Worm (Caenorhabditis elegans) whole organism, L2 larva: ENCODE results near the gene T16G1.6.
A peak's percentile ranks its signal among the peaks of the same experiment; 100 is the strongest.

Experiments used
- C34F6.9 ChIP-seq: fragments of 150-350 bp; optimal IDR thresholded peaks from 2 replicates; lab custom pipeline; 2014; ENCODE audit warnings: missing biosample characterization, missing genetic modification characterization
- F13H6.1 ChIP-seq: sonication (generic microtip); optimal IDR thresholded peaks from 2 replicates; lab custom pipeline; 2016; ENCODE audit warnings: missing genetic modification characterization, missing compliant biosample characterization
- R02D3.7 ChIP-seq: fragments of 150-350 bp; optimal IDR thresholded peaks from 2 replicates; lab custom pipeline; 2014; ENCODE audit warnings: missing biosample characterization, missing genetic modification characterization
- Y55F3AM.14 ChIP-seq: fragments of 200-800 bp; sonication (Bioruptor generic); optimal IDR thresholded peaks from 2 replicates; lab custom pipeline; 2018; ENCODE audit warnings: mild to moderate bottlenecking, missing genetic modification characterization, missing compliant biosample characterization
- ZK546.5 ChIP-seq: sonication (generic microtip); optimal IDR thresholded peaks from 2 replicates; lab custom pipeline; 2017; ENCODE audit warnings: missing biosample characterization, missing genetic modification characterization
- alr-1 ChIP-seq: fragments of 150-350 bp; optimal IDR thresholded peaks from 2 replicates; lab custom pipeline; 2014; ENCODE audit warnings: missing biosample characterization, missing genetic modification characterization
- aly-2 ChIP-seq: fragments of 150-350 bp; optimal IDR thresholded peaks from 2 replicates; lab custom pipeline; 2014; ENCODE audit warnings: missing biosample characterization, missing genetic modification characterization
- ama-1 ChIP-seq: fragments of 150-350 bp; optimal IDR thresholded peaks from 2 replicates; lab custom pipeline; 2018; ENCODE audit warnings: inconsistent platforms
- blmp-1 ChIP-seq: sonication (generic microtip); optimal IDR thresholded peaks from 2 replicates; lab custom pipeline; 2017; ENCODE audit warnings: missing genetic modification characterization, mild to moderate bottlenecking, missing compliant biosample characterization, antibody characterized with exemption, moderate library complexity; ENCODE audit not compliant: insufficient read depth
- ceh-16 ChIP-seq: fragments of 150-350 bp; optimal IDR thresholded peaks from 2 replicates; lab custom pipeline; 2014; ENCODE audit warnings: missing biosample characterization, missing genetic modification characterization
- ceh-82 ChIP-seq: fragments of 150-350 bp; optimal IDR thresholded peaks from 2 replicates; lab custom pipeline; 2014; ENCODE audit warnings: missing biosample characterization, missing genetic modification characterization
- crh-2 ChIP-seq: sonication (generic microtip); optimal IDR thresholded peaks from 2 replicates; lab custom pipeline; 2017; ENCODE audit warnings: missing biosample characterization, missing genetic modification characterization
- dmd-4 ChIP-seq: sonication (generic microtip); optimal IDR thresholded peaks from 2 replicates; lab custom pipeline; 2017; ENCODE audit warnings: missing biosample characterization, missing genetic modification characterization
- egl-27 ChIP-seq: sonication (generic microtip); optimal IDR thresholded peaks from 3 replicates; lab custom pipeline; 2017; ENCODE audit warnings: missing biosample characterization, missing genetic modification reagents, missing genetic modification characterization
- elt-1 ChIP-seq: fragments of 150-350 bp; optimal IDR thresholded peaks from 2 replicates; lab custom pipeline; 2014; ENCODE audit warnings: missing biosample characterization, missing genetic modification characterization
- elt-3 ChIP-seq: sonication (generic microtip); optimal IDR thresholded peaks from 2 replicates; lab custom pipeline; 2017; ENCODE audit warnings: missing biosample characterization, missing genetic modification characterization
- fos-1 ChIP-seq: fragments of 150-350 bp; optimal IDR thresholded peaks from 2 replicates; lab custom pipeline; 2014; ENCODE audit warnings: missing biosample characterization, missing genetic modification characterization
- gmeb-1 ChIP-seq: fragments of 150-350 bp; optimal IDR thresholded peaks from 2 replicates; lab custom pipeline; 2014; ENCODE audit warnings: missing biosample characterization, missing genetic modification characterization
- lin-11 ChIP-seq: fragments of 150-350 bp; sonication (generic microtip); optimal IDR thresholded peaks from 2 replicates; lab custom pipeline; 2014; ENCODE audit warnings: missing biosample characterization, missing genetic modification characterization, inconsistent platforms, mixed read lengths
- lin-13 ChIP-seq: fragments of 150-350 bp; optimal IDR thresholded peaks from 2 replicates; lab custom pipeline; 2014; ENCODE audit warnings: missing biosample characterization, missing genetic modification reagents, missing genetic modification characterization
- lin-39 ChIP-seq: fragments of 150-350 bp; optimal IDR thresholded peaks from 2 replicates; lab custom pipeline; 2014; ENCODE audit warnings: missing biosample characterization, missing genetic modification reagents, missing genetic modification characterization
- lsy-2 ChIP-seq, 2 experiments: fragments of 150-350 bp in 1 of 2; sonication (generic microtip) in 1 of 2; optimal IDR thresholded peaks; 2 replicates each; lab custom pipeline; 2014 to 2017; ENCODE audit warnings: missing biosample characterization in 2 of 2, missing genetic modification characterization in 2 of 2
- mbf-1 ChIP-seq: sonication (generic microtip); optimal IDR thresholded peaks from 2 replicates; lab custom pipeline; 2017; ENCODE audit warnings: missing biosample characterization, missing genetic modification characterization
- mdl-1 ChIP-seq, 2 experiments: fragments of 150-350 bp in 1 of 2; sonication (generic microtip) in 1 of 2; optimal IDR thresholded peaks; 2 replicates each; lab custom pipeline; 2017; ENCODE audit warnings: missing biosample characterization in 2 of 2, missing genetic modification characterization in 2 of 2
- nhr-10 ChIP-seq: sonication (generic microtip); optimal IDR thresholded peaks from 2 replicates; lab custom pipeline; 2017; ENCODE audit warnings: missing biosample characterization, missing genetic modification characterization
- nhr-12 ChIP-seq: fragments of 150-350 bp; optimal IDR thresholded peaks from 2 replicates; lab custom pipeline; 2014; ENCODE audit warnings: missing biosample characterization, missing genetic modification characterization
- nhr-129 ChIP-seq: fragments of 150-350 bp; optimal IDR thresholded peaks from 2 replicates; lab custom pipeline; 2014; ENCODE audit warnings: missing biosample characterization, missing genetic modification characterization
- nhr-21 ChIP-seq: fragments of 150-350 bp; optimal IDR thresholded peaks from 2 replicates; lab custom pipeline; 2014; ENCODE audit warnings: missing biosample characterization, missing genetic modification characterization
- nhr-23 ChIP-seq: fragments of 150-350 bp; optimal IDR thresholded peaks from 2 replicates; lab custom pipeline; 2014; ENCODE audit warnings: missing biosample characterization, missing genetic modification reagents, missing genetic modification characterization
- nhr-237 ChIP-seq: fragments of 150-350 bp; optimal IDR thresholded peaks from 2 replicates; lab custom pipeline; 2014; ENCODE audit warnings: missing biosample characterization, missing genetic modification characterization
- nhr-25 ChIP-seq: fragments of 150-350 bp; sonication (generic microtip); optimal IDR thresholded peaks from 3 replicates; lab custom pipeline; 2014; ENCODE audit warnings: missing biosample characterization, missing genetic modification characterization
- nhr-6 ChIP-seq: fragments of 150-350 bp; optimal IDR thresholded peaks from 2 replicates; lab custom pipeline; 2014; ENCODE audit warnings: missing biosample characterization, missing genetic modification characterization
- nhr-77 ChIP-seq: fragments of 150-350 bp; optimal IDR thresholded peaks from 2 replicates; lab custom pipeline; 2014; ENCODE audit warnings: missing biosample characterization, missing genetic modification characterization
- peb-1 ChIP-seq: fragments of 150-350 bp; optimal IDR thresholded peaks from 2 replicates; lab custom pipeline; 2014; ENCODE audit warnings: missing biosample characterization, missing genetic modification characterization
- sem-4 ChIP-seq: fragments of 150-350 bp; optimal IDR thresholded peaks from 2 replicates; lab custom pipeline; 2014; ENCODE audit warnings: missing biosample characterization, missing genetic modification reagents, missing genetic modification characterization
- skn-1 ChIP-seq: sonication (generic microtip); optimal IDR thresholded peaks from 2 replicates; lab custom pipeline; 2017; ENCODE audit warnings: missing biosample characterization, missing genetic modification characterization
- sma-3 ChIP-seq: sonication (generic microtip); optimal IDR thresholded peaks from 2 replicates; lab custom pipeline; 2016; ENCODE audit warnings: missing genetic modification reagents, missing genetic modification characterization, missing compliant biosample characterization
- sma-9 ChIP-seq, 2 experiments: fragments of 150-350 bp in 1 of 2; sonication (generic microtip) in 1 of 2; optimal IDR thresholded peaks; 2 replicates each; lab custom pipeline; 2014 to 2016; ENCODE audit warnings: missing genetic modification characterization in 2 of 2, mild to moderate bottlenecking in 1 of 2, missing biosample characterization in 1 of 2, missing compliant biosample characterization in 1 of 2, missing genetic modification reagents in 1 of 2, moderate library complexity in 1 of 2
- snpc-4 ChIP-seq: fragments of 150-350 bp; optimal IDR thresholded peaks from 2 replicates; lab custom pipeline; 2014; ENCODE audit warnings: missing biosample characterization, missing genetic modification characterization
- unc-39 ChIP-seq: fragments of 150-350 bp; optimal IDR thresholded peaks from 2 replicates; lab custom pipeline; 2014; ENCODE audit warnings: missing biosample characterization, missing genetic modification characterization
- unc-55 ChIP-seq: fragments of 150-350 bp; sonication (generic microtip); optimal IDR thresholded peaks from 3 replicates; lab custom pipeline; 2014; ENCODE audit warnings: missing biosample characterization, missing genetic modification reagents, missing genetic modification characterization
- unc-62 ChIP-seq: fragments of 150-350 bp; optimal IDR thresholded peaks from 2 replicates; lab custom pipeline; 2014; ENCODE audit warnings: missing biosample characterization, missing genetic modification reagents, missing genetic modification characterization
- zag-1 ChIP-seq: fragments of 150-350 bp; optimal IDR thresholded peaks from 2 replicates; lab custom pipeline; 2014; ENCODE audit warnings: missing biosample characterization, missing genetic modification characterization
- ztf-1 ChIP-seq: fragments of 200-800 bp; sonication (Bioruptor generic); conservative IDR thresholded peaks from 2 replicates; pipeline ENCODE4 v1.3.6; 2022; ENCODE audit warnings: missing genetic modification characterization, missing compliant biosample characterization
- ztf-11 ChIP-seq: sonication (generic microtip); optimal IDR thresholded peaks from 2 replicates; lab custom pipeline; 2017; ENCODE audit warnings: missing biosample characterization, missing genetic modification characterization
- ztf-4 ChIP-seq: fragments of 150-350 bp; optimal IDR thresholded peaks from 2 replicates; lab custom pipeline; 2014; ENCODE audit warnings: missing biosample characterization, missing genetic modification characterization

The T16G1.6 gene

ce11 chrV:12937098-12937497, at the start of gene T16G1.6:
Gene T16G1.6, minus strand, starts transcription at chrV:12937174.
- TF ChIP-seq fos-1 (tag; lab: Kevin White, UChicago) (peak; percentile 70), ztf-4 (tag; lab: Kevin White, UChicago) (no peak), sma-9 (GFP tag; optimal IDR thresholded peaks at IDR 0.05; lab: Kevin White, UChicago) (peak; percentile 65), sma-9 (tag; optimal IDR thresholded peaks at IDR 0.05; lab: Kevin White, UChicago) (no peak)
- TF ChIP-seq, all 48 proteins: peak for 2

- TF ChIP-seq egl-27 (no peak), nhr-23 (tag; lab: Kevin White, UChicago) (no peak), crh-2 (no peak), lsy-2 (tag; optimal IDR thresholded peaks at IDR 0.05; lab: Kevin White, UChicago) (no peak), sma-3 (GFP tag; lab: Kevin White, UChicago) (no peak), R02D3.7 (tag; lab: Kevin White, UChicago) (no peak)
Observed at ce11 chrV:12974047-12974446, 37.1 kb upstream of the T16G1.6 start.

DNA sequence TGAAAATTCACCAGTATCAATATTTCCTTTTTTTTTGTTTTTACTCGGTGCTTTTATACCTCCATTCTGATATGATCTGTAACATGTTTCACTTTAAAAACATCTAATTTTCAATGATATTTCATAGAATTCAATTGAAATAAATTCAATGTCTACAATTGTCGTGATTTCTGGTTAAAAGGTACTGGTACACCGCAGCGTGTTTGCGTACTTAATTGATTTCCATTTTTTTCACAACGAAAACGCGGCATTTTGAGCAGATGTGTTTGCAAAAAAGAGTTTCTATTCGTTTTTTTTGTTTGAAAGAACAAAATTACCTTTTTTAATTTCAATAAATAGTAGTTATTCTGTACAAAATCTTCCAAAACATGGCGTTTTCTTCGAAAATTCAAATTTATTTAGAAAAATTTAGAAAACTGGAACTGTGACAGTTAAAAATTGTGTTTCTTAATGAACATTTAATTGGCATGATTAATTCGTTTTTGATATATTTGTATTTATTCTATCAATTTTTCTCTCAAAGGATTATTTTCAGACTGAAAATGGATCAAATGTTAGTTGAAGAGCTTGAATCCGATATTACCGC, 33.7 kb upstream of the T16G1.6 start, which contains the start of gene pnn-1:
pnn-1 (plus strand) TSS at position 536 of the 586 bp plus-strand sequence.
- TF ChIP-seq ama-1 (lab: Kevin White, UChicago) (no peak), nhr-10 (tag; lab: Kevin White, UChicago) (no peak), unc-62 (GFP tag; lab: Kevin White, UChicago) (no peak), peb-1 (tag; lab: Kevin White, UChicago) (no peak), alr-1 (tag; lab: Kevin White, UChicago) (no peak), Y55F3AM.14 (GFP tag; lab: Kevin White, UChicago) (no peak), unc-39 (tag; lab: Kevin White, UChicago) (no peak), ceh-16 (no peak), elt-3 (tag; lab: Kevin White, UChicago) (no peak), nhr-12 (no peak), blmp-1 (tag; lab: Kevin White, UChicago) (no peak), ztf-4 (tag; lab: Kevin White, UChicago) (no peak), lin-13 (GFP tag; lab: Kevin White, UChicago) (peak; percentile 58), elt-1 (tag; lab: Kevin White, UChicago) (no peak), egl-27 (no peak), nhr-21 (tag; lab: Kevin White, UChicago) (no peak), nhr-129 (tag; lab: Kevin White, UChicago) (peak; percentile 28), skn-1 (tag; lab: Kevin White, UChicago) (no peak), gmeb-1 (no peak), ztf-1 (GFP tag; lab: Robert Waterston, UW) (no peak), lin-11 (tag; lab: Kevin White, UChicago) (no peak), zag-1 (tag; lab: Kevin White, UChicago) (no peak), fos-1 (tag; lab: Kevin White, UChicago) (no peak), crh-2 (peak; percentile 4), lsy-2 (tag; optimal IDR thresholded peaks at IDR 0.05; lab: Kevin White, UChicago) (peak; percentile 28 to 84), aly-2 (tag; lab: Kevin White, UChicago) (no peak), nhr-25 (peak; percentile 61), mdl-1 (tag; optimal IDR thresholded peaks at IDR 0.05; lab: Kevin White, UChicago) (no peak), nhr-23 (tag; lab: Kevin White, UChicago) (no peak), sma-9 (GFP tag; optimal IDR thresholded peaks at IDR 0.05; lab: Kevin White, UChicago) (peak; percentile 1), sma-9 (tag; optimal IDR thresholded peaks at IDR 0.05; lab: Kevin White, UChicago) (no peak), lin-39 (tag; lab: Kevin White, UChicago) (no peak), ZK546.5 (no peak), snpc-4 (tag; lab: Kevin White, UChicago) (no peak), sem-4 (tag; lab: Kevin White, UChicago) (peak; percentile 26), nhr-77 (tag; lab: Kevin White, UChicago) (no peak), nhr-6 (tag; lab: Kevin White, UChicago) (no peak), nhr-237 (tag; lab: Kevin White, UChicago) (no peak), ztf-11 (tag; lab: Kevin White, UChicago) (no peak), dmd-4 (tag; lab: Kevin White, UChicago) (no peak), ceh-82 (no peak), mbf-1 (tag; lab: Kevin White, UChicago) (no peak), sma-3 (GFP tag; lab: Kevin White, UChicago) (no peak), unc-55 (GFP tag; lab: Kevin White, UChicago) (peak; percentile 55), C34F6.9 (tag; lab: Kevin White, UChicago) (peak; percentile 45), R02D3.7 (tag; lab: Kevin White, UChicago) (no peak), F13H6.1 (tag; lab: Kevin White, UChicago) (no peak)
